Fruit fly (Drosophila melanogaster): ENCODE data around the gene btsz.

DNA sequence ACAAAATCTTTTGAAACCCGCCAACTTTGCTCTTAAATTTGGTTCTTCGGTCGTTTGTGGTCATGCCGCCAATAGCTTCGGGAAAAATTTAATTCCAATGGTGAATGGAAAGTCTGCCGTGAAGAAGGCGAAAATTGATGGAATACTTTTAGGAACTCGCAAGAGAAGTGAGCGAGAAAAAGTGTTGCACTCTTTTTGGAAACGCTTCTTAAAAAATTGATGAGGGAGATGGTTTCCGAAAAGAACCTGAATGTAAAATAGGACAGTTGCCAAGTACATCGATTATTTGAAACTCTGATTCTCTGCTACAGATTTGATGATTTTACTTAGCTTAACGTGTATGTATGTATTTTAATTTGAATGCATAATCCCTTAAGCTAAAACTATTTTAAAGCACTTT is 52.3 kb downstream of the btsz start:
- no peak for TF ChIP-seq psq (GFP tag; optimal IDR thresholded peaks at IDR 0.05)
- TF ChIP-seq ftz-f1 (GFP tag; optimal IDR thresholded peaks at IDR 0.05) = no peak
- TF ChIP-seq ash1 (GFP tag; optimal IDR thresholded peaks at IDR 0.05) = no peak
- no peak for TF ChIP-seq wdn (GFP tag; IDR thresholded peaks at IDR 0.05)
- TF ChIP-seq dati (GFP tag; IDR thresholded peaks at IDR 0.05) = no peak
- TF ChIP-seq CG18619 (GFP tag; optimal IDR thresholded peaks at IDR 0.05) = no peak
- TF ChIP-seq Hsf (GFP tag; optimal IDR thresholded peaks at IDR 0.05) = no peak
- no peak for TF ChIP-seq CG4360 (GFP tag; IDR thresholded peaks at IDR 0.05)
- no peak for TF ChIP-seq dm (GFP tag; optimal IDR thresholded peaks at IDR 0.05)
